Worm (Caenorhabditis elegans) whole organism, L4 larva: Measurements from ENCODE around the gene F41E6.12.

ENCODE experiments used
- nhr-11 ChIP-seq: fragments of 150-350 bp; optimal IDR thresholded peaks from 2 replicates; lab custom pipeline; 2014; ENCODE audit warnings: missing biosample characterization, missing genetic modification characterization
- snpc-1.2 ChIP-seq: fragments of 200-800 bp; sonication (Bioruptor generic); IDR thresholded peaks from 2 replicates; pipeline ENCODE4 v1.3.6; 2022; ENCODE audit warnings: missing genetic modification reagents, missing genetic modification characterization, missing compliant biosample characterization
- zfp-2 ChIP-seq: sonication (generic microtip); optimal IDR thresholded peaks from 2 replicates; lab custom pipeline; 2016; ENCODE audit warnings: mild to moderate bottlenecking, missing genetic modification characterization, missing compliant biosample characterization

DNA sequence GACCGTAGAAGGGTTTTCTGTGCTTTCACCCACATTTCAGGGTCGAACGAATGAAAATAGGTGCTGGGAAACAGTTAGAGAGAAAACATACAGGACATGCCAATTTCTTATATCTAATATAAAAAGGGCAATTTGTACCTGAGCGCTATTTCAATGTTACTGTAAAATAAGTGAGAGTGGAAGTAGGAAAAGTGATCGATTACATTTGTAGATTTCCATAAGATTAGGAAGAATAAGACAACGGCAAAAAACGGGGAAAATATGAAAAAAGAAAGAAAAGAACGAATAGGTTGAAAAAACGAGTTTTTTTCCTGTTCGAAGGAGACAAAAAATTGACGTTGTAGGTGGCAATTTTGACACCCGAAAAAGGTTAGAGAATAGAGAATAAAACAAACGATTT lies 39.3 kb upstream of the F41E6.12 start:
- no peak for TF ChIP-seq snpc-1.2
- TF ChIP-seq nhr-11: no peak
- TF ChIP-seq zfp-2 (tag; lab: Kevin White, UChicago): no peak
